Worm (Caenorhabditis elegans): ENCODE data around the gene F40F12.3.

DNA sequence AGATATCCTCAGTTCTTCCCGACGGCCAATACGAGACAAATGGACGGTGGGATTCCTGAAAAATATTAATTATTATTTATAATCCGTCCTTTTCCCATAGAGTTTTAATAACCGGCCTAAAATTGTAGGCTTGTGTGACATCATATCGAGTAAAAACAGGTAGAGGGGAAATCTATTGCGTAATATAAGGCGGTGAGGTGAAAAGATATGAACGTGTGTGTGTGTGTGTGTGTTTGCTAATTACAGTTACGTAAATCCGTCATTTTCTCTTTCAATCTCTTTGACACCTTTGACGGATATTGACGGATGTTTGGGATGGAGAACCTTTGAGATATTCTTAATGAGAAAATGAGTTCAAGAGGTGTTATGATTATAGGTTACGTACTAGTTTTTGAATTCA, 44.8 kb upstream of the F40F12.3 start:
- TF ChIP-seq lsy-2 (tag; optimal IDR thresholded peaks at IDR 0.05) (no peak), tbx-8 (GFP tag; optimal IDR thresholded peaks at IDR 0.05) (no peak), ceh-83 (GFP tag; optimal IDR thresholded peaks at IDR 0.05) (no peak), ztf-11 (tag; optimal IDR thresholded peaks at IDR 0.05) (no peak), unc-120 (tag; optimal IDR thresholded peaks at IDR 0.05; ENCODE audit: poor library complexity, severe bottlenecking) (no peak), drap-1 (GFP tag; optimal IDR thresholded peaks at IDR 0.05) (no peak), unc-62 (GFP tag; optimal IDR thresholded peaks at IDR 0.05) (peak; percentile 65), ces-1 (GFP tag; optimal IDR thresholded peaks at IDR 0.05) (no peak), nhr-237 (tag; optimal IDR thresholded peaks at IDR 0.05) (peak; percentile 8), nhr-76 (tag; optimal IDR thresholded peaks at IDR 0.05) (no peak), lin-13 (tag; optimal IDR thresholded peaks at IDR 0.05) (no peak)

Measured in whole organism, mixed stage, embryonic.